Worm (Caenorhabditis elegans) whole organism, late embryonic: ENCODE results near the gene srj-15.

Source experiments
- C08G9.2 ChIP-seq: sonication (generic microtip); optimal IDR thresholded peaks from 2 replicates; lab custom pipeline; 2016; ENCODE audit warnings: mild to moderate bottlenecking, missing genetic modification characterization, moderate library complexity, missing compliant biosample characterization
- F13H6.1 ChIP-seq: sonication (generic microtip); optimal IDR thresholded peaks from 2 replicates; lab custom pipeline; 2016; ENCODE audit warnings: missing genetic modification characterization, missing compliant biosample characterization
- K02D7.2 ChIP-seq: sonication (generic microtip); optimal IDR thresholded peaks from 2 replicates; lab custom pipeline; 2017; ENCODE audit warnings: mild to moderate bottlenecking, missing genetic modification characterization, missing compliant biosample characterization
- T23F11.4 ChIP-seq: fragments of 200-800 bp; sonication (Bioruptor generic); optimal IDR thresholded peaks from 2 replicates; lab custom pipeline; 2018; ENCODE audit warnings: mild to moderate bottlenecking, missing genetic modification characterization, missing compliant biosample characterization
- ama-1 ChIP-seq: fragments of 150-350 bp; optimal IDR thresholded peaks from 2 replicates; lab custom pipeline; 2014
- ceh-6 ChIP-seq: fragments of 200-800 bp; sonication (Bioruptor generic); optimal IDR thresholded peaks from 2 replicates; lab custom pipeline; 2018; ENCODE audit warnings: mild to moderate bottlenecking, missing genetic modification characterization, missing compliant biosample characterization
- dve-1 ChIP-seq: sonication (generic microtip); optimal IDR thresholded peaks from 2 replicates; lab custom pipeline; 2017; ENCODE audit warnings: antibody characterized with exemption, mild to moderate bottlenecking, missing genetic modification characterization, missing compliant biosample characterization
- ets-4 ChIP-seq: sonication (generic microtip); optimal IDR thresholded peaks from 2 replicates; lab custom pipeline; 2016; ENCODE audit warnings: missing genetic modification characterization, missing compliant biosample characterization
- lin-11 ChIP-seq: fragments of 200-800 bp; sonication (Bioruptor generic); optimal IDR thresholded peaks from 2 replicates; lab custom pipeline; 2018; ENCODE audit warnings: mild to moderate bottlenecking, missing genetic modification characterization, missing compliant biosample characterization
- nfya-1 ChIP-seq: sonication (generic microtip); optimal IDR thresholded peaks from 2 replicates; lab custom pipeline; 2017; ENCODE audit warnings: missing genetic modification characterization, mild to moderate bottlenecking, missing compliant biosample characterization, antibody characterized with exemption, moderate library complexity
- nhr-11 ChIP-seq: fragments of 150-350 bp; optimal IDR thresholded peaks from 2 replicates; lab custom pipeline; 2014; ENCODE audit warnings: missing biosample characterization, missing genetic modification characterization
- pha-4 ChIP-seq: fragments of 150-350 bp; optimal IDR thresholded peaks from 2 replicates; lab custom pipeline; 2018; ENCODE audit warnings: missing biosample characterization, missing genetic modification reagents, missing genetic modification characterization
- pqm-1 ChIP-seq: sonication (generic microtip); optimal IDR thresholded peaks from 2 replicates; lab custom pipeline; 2016; ENCODE audit warnings: missing genetic modification characterization, missing compliant biosample characterization
- syd-9 ChIP-seq: sonication (generic microtip); optimal IDR thresholded peaks from 2 replicates; lab custom pipeline; 2016; ENCODE audit warnings: mild to moderate bottlenecking, missing genetic modification characterization, moderate library complexity, missing compliant biosample characterization

ce11 chrV:1986954-1987353, 22.2 kb upstream of the srj-15 start, which contains the start of gene T08B1.1:
- TF ChIP-seq ama-1, result no peak
- TF ChIP-seq K02D7.2, result no peak
- no peak for TF ChIP-seq T23F11.4
- TF ChIP-seq pha-4 (tag; lab: Kevin White, UChicago), result no peak
- TF ChIP-seq nfya-1 (tag; lab: Kevin White, UChicago), result no peak
- no peak for TF ChIP-seq dve-1 (tag; lab: Kevin White, UChicago)
- no peak for TF ChIP-seq ets-4 (tag; lab: Kevin White, UChicago)
- no peak for TF ChIP-seq pqm-1 (tag; lab: Kevin White, UChicago)
- TF ChIP-seq syd-9 (tag; lab: Kevin White, UChicago), result no peak
- no peak for TF ChIP-seq lin-11 (tag; lab: Kevin White, UChicago)
- no peak for TF ChIP-seq C08G9.2
- TF ChIP-seq nhr-11 (tag; lab: Kevin White, UChicago), result no peak
- TF ChIP-seq F13H6.1 (tag; lab: Kevin White, UChicago), result no peak
- no peak for TF ChIP-seq ceh-6 (GFP tag; lab: Kevin White, UChicago)
